Worm (Caenorhabditis elegans) whole organism, L1 larva: ENCODE measurements around the gene E02H4.8.

Experiments
- ceh-88 ChIP-seq: fragments of 200-800 bp; sonication (Bioruptor generic); IDR thresholded peaks from 2 replicates; pipeline ENCODE4 v1.3.6; 2022; ENCODE audit warnings: missing genetic modification characterization, missing compliant biosample characterization
- dpl-1 ChIP-seq, 3 experiments: fragments of 150-350 bp in 2 of 3; sonication (generic microtip) in 1 of 3; optimal IDR thresholded peaks; 2 replicates each; lab custom pipeline; 2014 to 2017; ENCODE audit warnings: missing biosample characterization in 3 of 3, missing genetic modification characterization in 3 of 3, missing genetic modification reagents in 3 of 3
- hlh-17 ChIP-seq: fragments of 200-800 bp; sonication (Bioruptor generic); optimal IDR thresholded peaks from 2 replicates; lab custom pipeline; 2018; ENCODE audit warnings: missing genetic modification characterization, mild to moderate bottlenecking, missing compliant biosample characterization, moderate library complexity, borderline replicate concordance
- lin-15B ChIP-seq: fragments of 150-350 bp; sonication (generic microtip); optimal IDR thresholded peaks from 3 replicates; lab custom pipeline; 2014; ENCODE audit warnings: missing biosample characterization, missing genetic modification characterization
- mdl-1 ChIP-seq, 2 experiments: fragments of 150-350 bp; optimal IDR thresholded peaks; 2 replicates each; lab custom pipeline; 2014 to 2017; ENCODE audit warnings: missing biosample characterization in 2 of 2, missing genetic modification characterization in 2 of 2, inconsistent platforms in 1 of 2
- mep-1 ChIP-seq: fragments of 150-350 bp; optimal IDR thresholded peaks from 2 replicates; lab custom pipeline; 2014; ENCODE audit warnings: missing biosample characterization, missing genetic modification characterization
- nhr-237 ChIP-seq: fragments of 150-350 bp; optimal IDR thresholded peaks from 2 replicates; lab custom pipeline; 2014; ENCODE audit warnings: missing biosample characterization, missing genetic modification characterization
- nhr-28 ChIP-seq: fragments of 150-350 bp; optimal IDR thresholded peaks from 2 replicates; lab custom pipeline; 2014; ENCODE audit warnings: missing biosample characterization, missing genetic modification characterization
- pax-3 ChIP-seq: fragments of 200-800 bp; sonication (Bioruptor generic); optimal IDR thresholded peaks from 2 replicates; lab custom pipeline; 2018; ENCODE audit warnings: mild to moderate bottlenecking, missing genetic modification characterization, moderate library complexity, missing compliant biosample characterization
- zag-1 ChIP-seq: fragments of 150-350 bp; optimal IDR thresholded peaks from 2 replicates; lab custom pipeline; 2014; ENCODE audit warnings: missing biosample characterization, missing genetic modification characterization

- TF ChIP-seq hlh-17 (no peak), pax-3 (tag; lab: Kevin White, UChicago) (no peak), nhr-28 (tag; lab: Kevin White, UChicago) (no peak), nhr-237 (tag; lab: Kevin White, UChicago) (no peak), dpl-1 (GFP tag; optimal IDR thresholded peaks at IDR 0.05; lab: Kevin White, UChicago) (no peak), mdl-1 (tag; optimal IDR thresholded peaks at IDR 0.05; lab: Kevin White, UChicago) (no peak), mep-1 (tag; lab: Kevin White, UChicago) (no peak), zag-1 (tag; lab: Kevin White, UChicago) (no peak), ceh-88 (GFP tag; lab: Robert Waterston, UW) (no peak), lin-15B (tag; lab: Kevin White, UChicago) (no peak)
Observed at ce11 chrX:14228764-14229163, 34.6 kb downstream of the E02H4.8 start.
